Fruit fly (Drosophila melanogaster): ENCODE measurements around the gene CG17270.

Gene CG17270

DNA sequence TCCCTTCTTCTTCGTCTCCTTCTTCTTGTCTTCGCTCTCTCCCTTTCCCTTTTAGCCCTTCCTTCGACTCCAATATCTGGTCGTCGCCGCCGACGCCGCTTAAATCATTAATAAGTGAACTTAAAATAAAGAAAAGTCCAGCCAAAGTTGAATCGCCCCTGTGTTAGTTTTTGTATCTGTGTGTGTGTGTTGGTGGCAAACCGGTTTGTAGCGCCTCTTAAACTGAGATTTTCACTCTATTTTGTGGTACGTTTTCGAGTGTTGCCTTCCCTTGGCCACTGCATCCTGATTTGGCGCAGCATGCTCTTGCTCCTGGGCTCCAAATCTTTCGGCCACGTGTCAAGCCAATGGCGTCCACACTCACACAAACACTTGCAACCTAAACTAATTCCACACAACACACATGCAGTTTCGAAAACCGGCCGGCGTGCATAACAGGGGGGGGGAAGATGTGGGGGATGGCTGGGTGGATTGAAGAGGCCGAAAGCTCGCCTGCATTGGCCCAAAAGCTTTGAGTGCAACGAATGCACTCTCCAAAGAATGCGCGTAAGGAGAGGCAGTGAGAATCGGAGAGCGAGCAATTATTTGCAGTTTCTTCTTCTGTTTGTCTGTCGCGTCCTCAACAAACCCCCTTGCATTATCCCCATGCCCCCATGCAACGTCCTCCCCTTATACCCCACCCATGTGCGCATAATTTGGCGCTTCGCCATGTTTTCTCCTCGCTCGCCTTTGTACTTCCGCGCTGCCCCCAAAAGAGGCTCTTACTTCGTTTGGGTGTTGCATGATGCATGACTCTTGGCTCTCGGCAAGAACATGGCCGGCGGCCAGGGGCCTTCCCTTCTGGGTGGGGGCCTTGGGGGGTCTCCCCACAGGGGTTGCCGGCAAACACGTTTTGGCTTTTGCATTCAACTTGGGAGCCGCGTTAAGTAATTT lies 34.0 kb downstream of the CG17270 start:
- TF ChIP-seq CTCF (optimal IDR thresholded peaks at IDR 0.05) = no peak
- no peak for TF ChIP-seq CG8478 (optimal IDR thresholded peaks at IDR 0.05)

dm6 chr3R:20783714-20784435 lies 34.9 kb downstream of the CG17270 start:
- TF ChIP-seq CG8478 (optimal IDR thresholded peaks at IDR 0.05) (no peak), CTCF (optimal IDR thresholded peaks at IDR 0.05) (no peak)

DNA sequence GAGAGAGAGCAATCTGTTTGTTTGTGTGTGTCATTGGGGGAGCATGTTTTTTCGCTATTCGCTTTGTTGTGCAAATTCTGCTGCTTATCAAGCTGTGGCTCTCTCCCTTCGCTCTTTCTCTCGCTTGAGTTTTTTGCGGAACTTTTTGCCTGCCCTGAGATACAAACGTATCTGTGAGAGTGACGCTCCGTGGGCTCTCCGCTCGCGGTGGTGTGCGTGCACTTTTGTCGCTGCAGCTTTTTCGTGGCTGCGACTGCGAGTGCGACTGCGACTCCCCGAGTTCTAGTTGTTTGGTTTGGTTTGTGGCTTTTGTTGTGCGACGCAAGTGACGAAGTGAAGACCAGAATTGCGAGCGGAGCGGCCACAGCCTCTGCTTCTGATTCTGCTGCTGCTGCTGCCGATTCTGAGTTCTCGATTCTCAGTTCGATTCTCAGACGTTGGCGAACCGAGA lies 36.0 kb downstream of the CG17270 start:
- TF ChIP-seq CG8478 (optimal IDR thresholded peaks at IDR 0.05) (no peak), CTCF (optimal IDR thresholded peaks at IDR 0.05) (no peak)

DNA sequence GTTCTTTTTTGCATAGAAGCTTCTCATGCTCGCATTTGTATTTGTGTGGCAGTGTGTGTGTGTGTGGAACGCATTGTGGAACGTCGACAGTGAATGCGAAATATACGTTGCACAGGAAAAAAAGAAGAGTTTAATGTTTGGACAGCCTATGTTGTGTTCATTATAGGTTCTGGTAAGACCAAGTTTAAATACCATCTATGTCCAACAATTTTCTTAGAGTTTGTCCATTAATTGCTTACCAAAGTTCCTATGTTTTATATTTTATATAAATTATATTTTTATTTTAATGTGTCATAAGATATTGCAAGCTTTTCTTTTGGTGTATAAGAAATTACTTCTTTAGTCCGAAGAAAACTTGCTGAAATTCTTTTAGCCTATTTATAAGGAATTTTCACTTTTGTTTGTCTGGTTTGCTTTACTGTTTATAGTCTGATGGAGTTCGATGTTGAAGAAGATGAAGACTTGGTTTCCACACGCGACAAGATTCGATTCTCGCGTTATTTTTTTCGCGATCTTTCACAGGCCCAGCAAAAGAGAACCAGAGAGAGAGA lies 36.5 kb downstream of the CG17270 start:
- TF ChIP-seq CG8478 (optimal IDR thresholded peaks at IDR 0.05) (no peak), CTCF (optimal IDR thresholded peaks at IDR 0.05) (no peak)

DNA sequence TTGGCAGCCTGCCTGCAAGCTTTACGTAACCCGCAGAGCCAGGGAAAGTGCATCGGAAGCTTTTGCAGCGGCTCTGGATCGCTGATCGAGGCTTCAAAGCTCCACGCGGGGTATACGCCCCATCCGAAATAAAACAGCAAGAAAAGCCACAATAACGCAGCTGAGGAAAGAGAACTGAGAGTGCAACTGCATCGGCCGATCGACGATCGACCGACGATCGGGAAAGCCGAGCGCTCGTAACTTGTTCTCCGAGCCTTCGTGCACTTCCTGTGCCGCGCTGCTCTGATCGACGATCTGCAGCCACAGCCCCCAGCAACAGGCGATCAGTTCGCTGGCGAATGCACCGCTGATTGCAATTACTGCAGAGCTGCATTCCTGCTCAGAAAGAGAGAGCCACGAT lies 38.8 kb downstream of the CG17270 start:
- no peak for TF ChIP-seq CTCF (optimal IDR thresholded peaks at IDR 0.05)
- no peak for TF ChIP-seq CG8478 (optimal IDR thresholded peaks at IDR 0.05)

DNA sequence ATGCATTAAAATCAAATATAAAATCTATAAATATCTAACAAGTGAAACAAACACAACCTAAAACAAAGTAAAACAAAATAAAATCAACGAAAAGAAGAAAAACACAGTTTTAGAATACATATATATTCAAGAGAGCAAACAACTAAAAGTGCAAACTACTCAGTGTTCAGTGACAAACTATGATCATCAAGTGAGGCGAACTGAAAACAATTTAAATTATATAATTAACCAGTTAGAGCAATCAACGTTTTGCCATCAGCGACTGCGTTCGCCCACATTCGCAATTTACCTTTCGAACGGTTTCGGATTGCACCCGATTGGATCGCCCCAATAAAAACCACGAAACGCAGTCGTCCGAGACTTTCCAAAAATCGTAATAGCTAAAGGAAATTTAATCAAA lies 39.2 kb downstream of the CG17270 start:
- TF ChIP-seq CTCF (optimal IDR thresholded peaks at IDR 0.05) = no peak
- no peak for TF ChIP-seq CG8478 (optimal IDR thresholded peaks at IDR 0.05)

dm6 chr3R:20778285-20778926 lies 40.3 kb downstream of the CG17270 start:
- TF ChIP-seq CTCF (optimal IDR thresholded peaks at IDR 0.05) = no peak
- no peak for TF ChIP-seq CG8478 (optimal IDR thresholded peaks at IDR 0.05)

dm6 chr3R:20774125-20774524 lies 44.6 kb downstream of the CG17270 start:
- no peak for TF ChIP-seq CTCF (optimal IDR thresholded peaks at IDR 0.05)
- no peak for TF ChIP-seq CG8478 (optimal IDR thresholded peaks at IDR 0.05)

DNA sequence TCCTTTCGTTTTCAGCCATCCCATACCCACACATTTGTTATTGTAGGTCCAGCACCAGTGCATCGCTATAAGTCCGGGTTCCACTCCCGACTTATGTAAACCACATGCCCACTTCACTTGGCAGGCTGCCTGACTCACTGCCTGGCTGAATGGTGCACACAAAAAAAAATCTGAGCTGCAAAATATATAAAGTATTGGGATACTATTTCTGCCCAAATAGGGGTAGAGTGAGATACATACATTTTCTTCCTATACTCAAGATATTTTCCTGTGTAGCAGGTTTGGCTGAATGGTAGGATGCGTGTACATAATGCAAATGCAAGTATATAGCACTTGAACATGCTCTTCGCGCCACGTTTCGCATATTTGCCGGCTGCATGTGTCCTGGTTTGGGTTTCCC lies 45.6 kb downstream of the CG17270 start:
- TF ChIP-seq CG8478 (optimal IDR thresholded peaks at IDR 0.05) (no peak), CTCF (optimal IDR thresholded peaks at IDR 0.05) (no peak)

DNA sequence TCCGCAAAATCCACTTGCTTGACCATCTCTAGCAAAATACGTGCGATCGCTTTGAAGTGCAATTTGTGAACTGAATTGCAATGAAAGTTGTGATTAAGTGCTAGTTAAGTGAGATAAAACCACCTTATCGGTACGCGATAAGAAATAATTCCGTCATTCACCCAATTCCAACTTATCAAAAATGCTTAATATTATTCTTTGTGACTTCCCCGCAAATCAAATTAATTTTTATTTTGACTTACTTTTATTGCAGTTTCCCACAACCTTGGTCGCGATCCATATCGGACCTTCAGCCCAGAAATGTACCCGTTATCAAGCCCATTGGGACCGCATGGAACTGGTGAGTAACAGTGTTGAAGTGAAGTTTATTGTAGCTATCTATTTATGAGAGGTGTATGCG lies 46.2 kb downstream of the CG17270 start, which contains the start of gene Takl1:
Takl1 (minus strand) TSS at position 59 of the 400 bp plus-strand sequence.
- TF ChIP-seq CG8478 (optimal IDR thresholded peaks at IDR 0.05) (no peak), CTCF (optimal IDR thresholded peaks at IDR 0.05) (no peak)
